Fruit fly (Drosophila melanogaster): ENCODE results near the gene CG3817.

The CG3817 gene

DNA sequence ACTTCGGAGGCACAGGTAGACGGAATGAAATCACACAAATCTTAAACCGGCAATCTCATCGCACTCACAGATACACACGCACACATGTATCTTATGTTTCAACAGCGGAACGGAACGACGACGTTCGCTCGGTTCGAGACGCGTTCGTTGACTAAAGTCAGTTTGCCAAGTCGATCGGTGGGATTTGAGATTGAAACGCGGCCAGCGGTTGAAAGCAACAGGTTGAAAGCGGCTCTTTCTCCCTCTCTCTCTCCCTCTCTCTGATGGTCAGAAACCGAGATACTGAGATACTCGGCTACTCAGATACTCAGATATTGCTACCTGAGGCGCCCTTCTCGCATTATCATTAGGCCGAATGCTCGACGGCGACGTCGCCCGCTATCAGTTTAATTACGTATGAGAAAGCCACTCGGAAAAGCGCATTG, 44.8 kb upstream of the CG3817 start (continued):
- TF ChIP-seq CG1603 (tag; optimal IDR thresholded peaks at IDR 0.05): peak; percentile 33
- TF ChIP-seq exex (tag; optimal IDR thresholded peaks at IDR 0.05): peak; percentile 17
- no peak for TF ChIP-seq fd102C (GFP tag; optimal IDR thresholded peaks at IDR 0.05)
- TF ChIP-seq CG14860 (GFP tag; IDR thresholded peaks at IDR 0.05; ENCODE audit: partially characterized antibody): no peak
- no peak for TF ChIP-seq CG43689 (GFP tag; IDR thresholded peaks at IDR 0.05)
- TF ChIP-seq Max (GFP tag; optimal IDR thresholded peaks at IDR 0.05): no peak
- peak; percentile 42; the same call in 1 of the 2 replicates for TF ChIP-seq Xrp1 (GFP tag; IDR thresholded peaks at IDR 0.05)
- TF ChIP-seq Oaz (GFP tag; IDR thresholded peaks at IDR 0.05): no peak
- peak; percentile 65 for TF ChIP-seq CG12071 (GFP tag; optimal IDR thresholded peaks at IDR 0.05)
- TF ChIP-seq chinmo (GFP tag; IDR thresholded peaks at IDR 0.05; ENCODE audit: partially characterized antibody): peak; percentile 89; the same call in 2 of the 4 replicates
- no peak for TF ChIP-seq ind (GFP tag; optimal IDR thresholded peaks at IDR 0.05)
- TF ChIP-seq CG12769 (tag; optimal IDR thresholded peaks at IDR 0.05): peak; percentile 71
- TF ChIP-seq zfh1 (GFP tag; IDR thresholded peaks at IDR 0.05): no peak
- TF ChIP-seq Meics (GFP tag; optimal IDR thresholded peaks at IDR 0.05): peak; percentile 60
- peak; percentile 17 for TF ChIP-seq MTF-1 (GFP tag; optimal IDR thresholded peaks at IDR 0.05; ENCODE audit: borderline replicate concordance)
- TF ChIP-seq maf-S (GFP tag; optimal IDR thresholded peaks at IDR 0.05): no peak
- peak; percentile 20 for TF ChIP-seq Myb (GFP tag; optimal IDR thresholded peaks at IDR 0.05)
- TF ChIP-seq CG13287 (GFP tag; IDR thresholded peaks at IDR 0.05; ENCODE audit: partially characterized antibody): peak; percentile 32; the same call in 1 of the 2 replicates
- TF ChIP-seq dpn (GFP tag; optimal IDR thresholded peaks at IDR 0.05): peak; percentile 19 to 36
- TF ChIP-seq Ada2b (GFP tag; IDR thresholded peaks at IDR 0.05): no peak
- peak; percentile 27 for TF ChIP-seq CG4707 (GFP tag; optimal IDR thresholded peaks at IDR 0.05)
- TF ChIP-seq NC2β (GFP tag; optimal IDR thresholded peaks at IDR 0.05): no peak
- TF ChIP-seq unpg (GFP tag; optimal IDR thresholded peaks at IDR 0.05): peak; percentile 36
- TF ChIP-seq CG13624 (GFP tag; optimal IDR thresholded peaks at IDR 0.05): peak; percentile 51
- no peak for TF ChIP-seq CG16779 (GFP tag; IDR thresholded peaks at IDR 0.05)
- TF ChIP-seq zfh2 (GFP tag; optimal IDR thresholded peaks at IDR 0.05): no peak
- no peak for TF ChIP-seq Oli (tag; optimal IDR thresholded peaks at IDR 0.05)
- peak; percentile 77 for TF ChIP-seq cg (GFP tag; optimal IDR thresholded peaks at IDR 0.05)
- TF ChIP-seq CG5245 (GFP tag; optimal IDR thresholded peaks at IDR 0.05): no peak
- TF ChIP-seq Pdp1 (GFP tag; optimal IDR thresholded peaks at IDR 0.05): peak in 1 of 2 experiments; percentile 35
- TF ChIP-seq yki (optimal IDR thresholded peaks at IDR 0.05): peak; percentile 35
- no peak for TF ChIP-seq Sry-δ (GFP tag; optimal IDR thresholded peaks at IDR 0.05)
- 0 out of 2 replicates have a peak, but pooled peaks have one; percentile 38 for TF ChIP-seq MBD-R2 (GFP tag; IDR thresholded peaks at IDR 0.05)
- no peak for TF ChIP-seq ato (GFP tag; IDR thresholded peaks at IDR 0.05; ENCODE audit: partially characterized antibody)
- no peak for TF ChIP-seq TFAM (GFP tag; optimal IDR thresholded peaks at IDR 0.05)
- peak; percentile 11 for TF ChIP-seq CG7556 (GFP tag; optimal IDR thresholded peaks at IDR 0.05)
- TF ChIP-seq knrl (GFP tag; IDR thresholded peaks at IDR 0.05; ENCODE audit: partially characterized antibody): no peak
- TF ChIP-seq da (GFP tag; optimal IDR thresholded peaks at IDR 0.05): no peak
- peak; percentile 41 for TF ChIP-seq CG2678 (tag; optimal IDR thresholded peaks at IDR 0.05)
- TF ChIP-seq sens (GFP tag): peak; percentile 85
- peak; percentile 67 for TF ChIP-seq CG12219 (GFP tag; optimal IDR thresholded peaks at IDR 0.05)
- peak; percentile 25 for TF ChIP-seq CG33557 (GFP tag; optimal IDR thresholded peaks at IDR 0.05)
- TF ChIP-seq rib (GFP tag; IDR thresholded peaks at IDR 0.05): 0 out of 2 replicates have a peak, but pooled peaks have one; percentile 48
- TF ChIP-seq CG15601 (tag; optimal IDR thresholded peaks at IDR 0.05): peak; percentile 100
- peak; percentile 82; the same call in 2 of the 3 replicates for TF ChIP-seq Dbx (GFP tag; IDR thresholded peaks at IDR 0.05)
- no peak for TF ChIP-seq Elba2 (GFP tag; optimal IDR thresholded peaks at IDR 0.05)
- TF ChIP-seq Dp (GFP tag; optimal IDR thresholded peaks at IDR 0.05): no peak
- TF ChIP-seq CG4360 (GFP tag; IDR thresholded peaks at IDR 0.05): no peak; the same call in 1 of the 2 replicates
- TF ChIP-seq lmd (GFP tag; IDR thresholded peaks at IDR 0.05): no peak
- peak; percentile 80 for TF ChIP-seq lbe (GFP tag; optimal IDR thresholded peaks at IDR 0.05)
